Fruit fly (Drosophila melanogaster): ENCODE data around the gene Eig71Eg.

- no peak for TF ChIP-seq CG14655 (GFP tag; optimal IDR thresholded peaks at IDR 0.05)
- TF ChIP-seq EcR (GFP tag; optimal IDR thresholded peaks at IDR 0.05), result peak; percentile 39
- no peak for TF ChIP-seq Pif1A (GFP tag; optimal IDR thresholded peaks at IDR 0.05)
These were observed 33.5 kb downstream of the Eig71Eg start for dm6 chr3L:15690711-15691591.

Measured in whole organism, pupa.